Worm (Caenorhabditis elegans): ENCODE results near the gene exc-13.

DNA sequence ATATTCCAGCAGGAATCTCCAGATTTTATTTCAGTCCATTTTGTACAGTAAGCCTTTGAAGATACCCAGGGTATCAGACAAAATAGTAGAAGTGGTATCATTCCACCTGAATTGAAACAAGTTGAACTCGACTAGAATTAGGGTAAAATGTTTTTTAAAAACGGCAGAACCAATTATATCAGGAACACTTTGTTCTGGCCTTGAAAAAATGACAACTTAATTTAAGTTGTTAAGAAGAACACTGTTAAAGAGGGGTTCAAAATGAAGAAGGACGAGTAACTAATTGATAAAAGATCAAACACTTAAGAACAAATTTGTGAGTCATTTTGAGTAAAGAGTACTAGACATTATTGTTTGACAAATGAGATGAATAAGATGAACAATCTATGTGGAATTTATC, 44.1 kb upstream of the exc-13 start, which contains the start of gene lmd-4:
- no peak for TF ChIP-seq pqm-1 (tag; optimal IDR thresholded peaks at IDR 0.05)
- no peak for TF ChIP-seq snpc-4 (tag; optimal IDR thresholded peaks at IDR 0.05)
- TF ChIP-seq aly-2 (tag; optimal IDR thresholded peaks at IDR 0.05) = no peak
- TF ChIP-seq nhr-28 (tag; optimal IDR thresholded peaks at IDR 0.05) = no peak
- no peak for TF ChIP-seq jun-1 (tag; optimal IDR thresholded peaks at IDR 0.05)

Data from whole organism, L1 larva.